Fruit fly (Drosophila melanogaster): ENCODE data around the gene CG32845.

DNA sequence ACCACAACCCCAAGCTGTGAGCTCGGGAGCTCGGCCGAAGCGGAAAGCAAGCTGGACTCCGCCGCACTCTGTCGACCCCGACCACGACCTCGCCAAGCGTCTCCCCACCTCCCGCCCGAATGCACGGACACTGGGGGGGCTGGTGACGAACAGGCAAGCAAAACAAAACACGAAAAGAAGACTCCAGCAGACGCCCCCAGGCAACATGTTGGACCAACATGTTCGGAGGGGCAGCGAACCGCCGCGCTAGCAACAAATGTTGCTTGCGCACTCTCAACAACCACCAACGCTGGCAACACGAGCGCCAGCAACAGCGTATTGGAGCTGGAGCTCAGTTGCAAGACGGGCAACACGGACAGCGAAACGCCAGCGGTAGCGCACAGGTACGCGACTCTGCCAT is 9.1 kb upstream of the CG32845 start:
- no peak for TF ChIP-seq CTCF (optimal IDR thresholded peaks at IDR 0.05)
- TF ChIP-seq CG8478 (optimal IDR thresholded peaks at IDR 0.05), result no peak
